Fruit fly (Drosophila melanogaster) whole organism, embryonic: Measurements from ENCODE around the gene CG44158.

Source experiments
- Adf1 ChIP-seq: fragments of 200-800 bp; sonication (Bioruptor generic); IDR thresholded peaks from 2 replicates; pipeline ENCODE4 v1.3.6; 2022; ENCODE audit warnings: missing biosample characterization, missing genetic modification characterization
- Aef1 ChIP-seq: fragments of 200-800 bp; sonication (Bioruptor generic); IDR thresholded peaks from 3 replicates; pipeline ENCODE4 v1.3.6; 2022; ENCODE audit warnings: missing biosample characterization, missing genetic modification characterization
- Bgb ChIP-seq: fragments of 200-800 bp; sonication (Bioruptor generic); IDR thresholded peaks from 2 replicates; pipeline ENCODE4 v1.3.6; 2022; ENCODE audit warnings: missing biosample characterization, missing genetic modification characterization; ENCODE audit not compliant: partially characterized antibody
- CG11085 ChIP-seq: fragments of 200-800 bp; sonication (Bioruptor generic); IDR thresholded peaks from 2 replicates; pipeline ENCODE4 v1.3.6; 2022; ENCODE audit warnings: missing biosample characterization, missing genetic modification characterization
- CG12104 ChIP-seq: fragments of 200-800 bp; sonication (Bioruptor generic); optimal IDR thresholded peaks from 3 replicates; lab custom pipeline; 2016; ENCODE audit warnings: missing biosample characterization, missing genetic modification characterization
- CG13624 ChIP-seq: fragments of 200-800 bp; sonication (Bioruptor generic); optimal IDR thresholded peaks from 2 replicates; lab custom pipeline; 2016; ENCODE audit warnings: missing biosample characterization, missing genetic modification characterization
- CG14441 ChIP-seq: fragments of 200-800 bp; sonication (Bioruptor generic); IDR thresholded peaks from 2 replicates; pipeline ENCODE4 v1.3.6; 2022; ENCODE audit warnings: missing biosample characterization, missing genetic modification characterization
- CG16815 ChIP-seq: fragments of 200-800 bp; sonication (Bioruptor generic); optimal IDR thresholded peaks from 3 replicates; lab custom pipeline; 2017; ENCODE audit warnings: missing biosample characterization, mild to moderate bottlenecking, missing genetic modification characterization
- CG30403 ChIP-seq: fragments of 200-800 bp; sonication (Bioruptor generic); optimal IDR thresholded peaks from 3 replicates; lab custom pipeline; 2016; ENCODE audit warnings: missing biosample characterization, missing genetic modification characterization
- CG4360 ChIP-seq: fragments of 200-800 bp; sonication (Bioruptor generic); IDR thresholded peaks from 2 replicates; pipeline ENCODE4 v1.3.6; 2022; ENCODE audit warnings: missing biosample characterization, missing genetic modification characterization
- CG6254 ChIP-seq: fragments of 200-800 bp; sonication (Bioruptor generic); optimal IDR thresholded peaks from 3 replicates; lab custom pipeline; 2017; ENCODE audit warnings: mild to moderate bottlenecking, missing biosample characterization, missing genetic modification reagents, missing genetic modification characterization
- CG7271 ChIP-seq: fragments of 200-800 bp; sonication (Bioruptor generic); optimal IDR thresholded peaks from 2 replicates; lab custom pipeline; 2018; ENCODE audit warnings: missing biosample characterization, mild to moderate bottlenecking, missing genetic modification characterization, moderate library complexity
- CG8388 ChIP-seq: fragments of 200-800 bp; sonication (Bioruptor generic); optimal IDR thresholded peaks from 2 replicates; lab custom pipeline; 2019; ENCODE audit warnings: missing biosample characterization, mild to moderate bottlenecking, missing genetic modification characterization, moderate library complexity
- CG9437 ChIP-seq: fragments of 200-800 bp; sonication (Bioruptor generic); optimal IDR thresholded peaks from 2 replicates; lab custom pipeline; 2018; ENCODE audit warnings: missing biosample characterization, mild to moderate bottlenecking, missing genetic modification characterization
- CG9932 ChIP-seq: fragments of 200-800 bp; sonication (Bioruptor generic); IDR thresholded peaks from 2 replicates; pipeline ENCODE4 v1.3.6; 2022; ENCODE audit warnings: missing biosample characterization, missing genetic modification characterization
- Camta ChIP-seq: fragments of 200-800 bp; sonication (Bioruptor generic); optimal IDR thresholded peaks from 2 replicates; lab custom pipeline; 2016; ENCODE audit warnings: missing biosample characterization, missing genetic modification characterization
- CrebB ChIP-seq: fragments of 200-800 bp; sonication (Bioruptor generic); optimal IDR thresholded peaks from 3 replicates; lab custom pipeline; 2018; ENCODE audit warnings: missing biosample characterization, mild to moderate bottlenecking, missing genetic modification characterization
- Dbx ChIP-seq: fragments of 200-800 bp; sonication (Bioruptor generic); IDR thresholded peaks from 3 replicates; pipeline ENCODE4 v1.3.6; 2022; ENCODE audit warnings: missing biosample characterization, missing genetic modification characterization
- Doc2 ChIP-seq: fragments of 200-800 bp; sonication (Bioruptor generic); IDR thresholded peaks from 2 replicates; pipeline ENCODE4 v1.3.6; 2022; ENCODE audit warnings: missing biosample characterization, missing genetic modification characterization
- Ets97D ChIP-seq: fragments of 200-800 bp; sonication (Bioruptor generic); optimal IDR thresholded peaks from 3 replicates; lab custom pipeline; 2016; ENCODE audit warnings: missing biosample characterization, missing genetic modification characterization
- HHEX ChIP-seq: fragments of 200-800 bp; sonication (Bioruptor generic); optimal IDR thresholded peaks from 3 replicates; lab custom pipeline; 2017; ENCODE audit warnings: missing biosample characterization, mild to moderate bottlenecking, missing genetic modification characterization, missing genetic modification reagents
- Hr51 ChIP-seq, 2 experiments: fragments of 200-800 bp; sonication (Bioruptor generic); optimal IDR thresholded peaks; 2 replicates in 1 of 2; 3 replicates in 1 of 2; lab custom pipeline; 2016 to 2018; ENCODE audit warnings: missing biosample characterization in 2 of 2, missing genetic modification characterization in 2 of 2, mild to moderate bottlenecking in 1 of 2, moderate library complexity in 1 of 2
- Oli ChIP-seq: fragments of 200-800 bp; sonication (Bioruptor generic); optimal IDR thresholded peaks from 2 replicates; lab custom pipeline; 2018; ENCODE audit warnings: missing biosample characterization, mild to moderate bottlenecking, missing genetic modification characterization, moderate library complexity
- Ptx1 ChIP-seq: fragments of 200-800 bp; sonication (Bioruptor generic); IDR thresholded peaks from 2 replicates; pipeline ENCODE4 v1.3.6; 2022; ENCODE audit warnings: missing biosample characterization, missing genetic modification characterization
- Sox100B ChIP-seq: fragments of 200-800 bp; sonication (Bioruptor generic); optimal IDR thresholded peaks from 3 replicates; lab custom pipeline; 2018; ENCODE audit warnings: missing biosample characterization, mild to moderate bottlenecking, missing genetic modification characterization
- Sry-β ChIP-seq: fragments of 200-800 bp; sonication (Bioruptor generic); optimal IDR thresholded peaks from 2 replicates; lab custom pipeline; 2018; ENCODE audit warnings: missing biosample characterization, mild to moderate bottlenecking, missing genetic modification characterization, moderate library complexity
- Taf1 ChIP-seq: fragments of 200-800 bp; sonication (Bioruptor generic); IDR thresholded peaks from 2 replicates; pipeline ENCODE4 v1.3.6; 2022; ENCODE audit warnings: missing biosample characterization, missing genetic modification characterization
- Usf ChIP-seq: fragments of 200-800 bp; sonication (Bioruptor generic); optimal IDR thresholded peaks from 2 replicates; lab custom pipeline; 2017; ENCODE audit warnings: missing genotype, missing biosample characterization, missing genetic modification characterization
- Xrp1 ChIP-seq: fragments of 200-800 bp; sonication (Bioruptor generic); IDR thresholded peaks from 2 replicates; pipeline ENCODE4 v1.3.6; 2022; ENCODE audit warnings: missing biosample characterization, missing genetic modification characterization
- ab ChIP-seq: fragments of 200-800 bp; sonication (Bioruptor generic); optimal IDR thresholded peaks from 2 replicates; lab custom pipeline; 2016; ENCODE audit warnings: missing biosample characterization, missing genetic modification characterization
- ash1 ChIP-seq: fragments of 200-800 bp; sonication (Bioruptor generic); optimal IDR thresholded peaks from 2 replicates; lab custom pipeline; 2018; ENCODE audit warnings: missing biosample characterization, mild to moderate bottlenecking, missing genetic modification characterization
- caup ChIP-seq: fragments of 200-800 bp; sonication (Bioruptor generic); optimal IDR thresholded peaks from 3 replicates; lab custom pipeline; 2017; ENCODE audit warnings: missing biosample characterization, mild to moderate bottlenecking, missing genetic modification characterization, moderate library complexity; ENCODE audit not compliant: severe bottlenecking
- chn ChIP-seq: fragments of 200-800 bp; sonication (Bioruptor generic); optimal IDR thresholded peaks from 2 replicates; lab custom pipeline; 2016; ENCODE audit warnings: missing biosample characterization, missing genetic modification characterization
- crp ChIP-seq, 2 experiments: fragments of 200-800 bp; sonication (Bioruptor generic); optimal IDR thresholded peaks; 2 replicates in 1 of 2; 3 replicates in 1 of 2; lab custom pipeline; 2017; ENCODE audit warnings: missing biosample characterization in 2 of 2, missing genetic modification characterization in 2 of 2, mild to moderate bottlenecking in 1 of 2, moderate library complexity in 1 of 2
- dan ChIP-seq: fragments of 200-800 bp; sonication (Bioruptor generic); IDR thresholded peaks from 2 replicates; pipeline ENCODE4 v1.3.6; 2022; ENCODE audit warnings: missing biosample characterization, missing genetic modification characterization
- gem ChIP-seq: fragments of 200-800 bp; sonication (Bioruptor generic); optimal IDR thresholded peaks from 2 replicates; lab custom pipeline; 2019; ENCODE audit warnings: missing biosample characterization, mild to moderate bottlenecking, missing genetic modification characterization, moderate library complexity
- kah ChIP-seq: fragments of 200-800 bp; sonication (Bioruptor generic); optimal IDR thresholded peaks from 2 replicates; lab custom pipeline; 2018; ENCODE audit warnings: missing biosample characterization, mild to moderate bottlenecking, missing genetic modification characterization
- lilli ChIP-seq: fragments of 200-800 bp; sonication (Bioruptor generic); optimal IDR thresholded peaks from 3 replicates; lab custom pipeline; 2016; ENCODE audit warnings: missing biosample characterization, missing genetic modification characterization
- lov ChIP-seq, 2 experiments: fragments of 200-800 bp in 1 of 2; fragments of >200 bp in 1 of 2; sonication (Bioruptor generic) in 1 of 2; IDR thresholded peaks in 1 of 2; optimal IDR thresholded peaks in 1 of 2; 2 replicates in 1 of 2; 3 replicates in 1 of 2; pipeline versions ENCODE4 v1.3.6 to Lab custom; 2017 to 2022; ENCODE audit warnings: missing biosample characterization in 1 of 2, missing genetic modification characterization in 1 of 2
- pho ChIP-seq: fragments of 200-800 bp; sonication (Bioruptor generic); optimal IDR thresholded peaks from 2 replicates; lab custom pipeline; 2016; ENCODE audit warnings: missing biosample characterization, missing genetic modification characterization
- pita ChIP-seq: fragments of 200-800 bp; sonication (Bioruptor generic); optimal IDR thresholded peaks from 2 replicates; lab custom pipeline; 2017; ENCODE audit warnings: missing biosample characterization, mild to moderate bottlenecking, missing genetic modification characterization
- pros ChIP-seq: fragments of 200-800 bp; sonication (Bioruptor generic); optimal IDR thresholded peaks from 3 replicates; lab custom pipeline; 2019; ENCODE audit warnings: missing biosample characterization, mild to moderate bottlenecking, missing genetic modification characterization, moderate library complexity
- psq ChIP-seq: fragments of 200-800 bp; sonication (Bioruptor generic); optimal IDR thresholded peaks from 2 replicates; lab custom pipeline; 2017; ENCODE audit warnings: missing biosample characterization, missing genetic modification characterization
- sens-2 ChIP-seq: fragments of 200-800 bp; sonication (Bioruptor generic); IDR thresholded peaks from 2 replicates; pipeline ENCODE4 v1.3.6; 2022; ENCODE audit warnings: missing biosample characterization, missing genetic modification characterization
- sim ChIP-seq: fragments of 200-800 bp; sonication (Bioruptor generic); IDR thresholded peaks from 2 replicates; pipeline ENCODE4 v1.3.6; 2022; ENCODE audit warnings: missing biosample characterization, missing genetic modification characterization
- sna ChIP-seq: fragments of 200-800 bp; sonication (Bioruptor generic); IDR thresholded peaks from 2 replicates; pipeline ENCODE4 v1.3.6; 2022; ENCODE audit warnings: missing biosample characterization, missing genetic modification characterization; ENCODE audit not compliant: partially characterized antibody
- so ChIP-seq: fragments of 200-800 bp; sonication (Bioruptor generic); IDR thresholded peaks from 3 replicates; pipeline ENCODE4 v1.3.6; 2022; ENCODE audit warnings: missing biosample characterization, missing genetic modification characterization
- vnd ChIP-seq: fragments of 200-800 bp; sonication (Bioruptor generic); IDR thresholded peaks from 3 replicates; pipeline ENCODE4 v1.3.6; 2022; ENCODE audit warnings: missing biosample characterization, missing genetic modification characterization; ENCODE audit not compliant: partially characterized antibody
- wor ChIP-seq: fragments of 200-800 bp; sonication (Bioruptor generic); IDR thresholded peaks from 2 replicates; pipeline ENCODE4 v1.3.6; 2022; ENCODE audit warnings: missing biosample characterization, missing genetic modification characterization

CG44158 gene

DNA sequence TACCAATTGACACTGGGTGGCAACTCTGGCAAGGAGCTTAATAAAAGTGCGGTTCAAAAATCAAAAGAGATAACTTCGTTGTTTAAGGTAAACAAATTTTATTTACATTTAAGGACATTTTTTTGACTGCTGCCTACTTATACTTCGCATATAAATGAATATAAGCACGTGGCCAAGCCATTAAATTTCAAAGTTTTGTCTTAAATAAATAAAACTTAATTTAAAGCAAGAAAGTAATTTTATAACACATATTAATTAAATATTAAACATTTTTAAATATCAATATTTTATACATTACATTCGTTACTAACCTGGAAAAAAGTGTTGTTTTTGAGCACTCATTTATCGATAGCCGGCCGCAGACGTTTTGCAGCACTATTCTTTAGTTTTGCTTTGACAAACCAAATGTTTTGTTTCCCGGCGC lies 19.9 kb upstream of the CG44158 start, which contains the start of the genes CG12321 and MED17:
Gene CG12321, minus strand, starts transcription at position 6 of the 424 bp plus-strand sequence.
Gene MED17, plus strand, starts transcription at position 371 of the 424 bp plus-strand sequence.
- TF ChIP-seq pita (no peak), psq (GFP tag; lab: Kevin White, UChicago) (peak; percentile 79), HHEX (GFP tag; lab: Kevin White, UChicago) (peak; percentile 87), Oli (peak; percentile 89), pho (GFP tag; lab: Kevin White, UChicago) (peak; percentile 67), CG9437 (GFP tag; lab: Kevin White, UChicago) (peak; percentile 86), crp (GFP tag; optimal IDR thresholded peaks at IDR 0.05; lab: Kevin White, UChicago) (peak in 1 of 2 experiments; percentile 53), ab (GFP tag; lab: Kevin White, UChicago) (peak; percentile 41), Sry-β (GFP tag; lab: Kevin White, UChicago) (peak; percentile 45), CG6254 (GFP tag; lab: Kevin White, UChicago) (peak; percentile 70), CG13624 (peak; percentile 60), wor (GFP tag; lab: Robert Waterston, UW) (peak; percentile 85), Usf (peak; percentile 85), sens-2 (GFP tag; lab: Robert Waterston, UW) (no peak; the same call in 1 of the 2 replicates), kah (peak; percentile 37), pros (GFP tag; lab: Kevin White, UChicago) (no peak), sim (GFP tag; lab: Robert Waterston, UW) (0 out of 2 replicates have a peak, but pooled peaks have one; percentile 31), lov (optimal IDR thresholded peaks at IDR 0.05; lab: Kevin White, UChicago) (no peak), lov (GFP tag; IDR thresholded peaks at IDR 0.05; lab: Robert Waterston, UW) (peak; percentile 74; the same call in 1 of the 3 replicates), CG14441 (peak; percentile 82; the same call in 1 of the 2 replicates), CG8388 (peak; percentile 80), lilli (peak; percentile 84), Doc2 (GFP tag; lab: Robert Waterston, UW) (0 out of 2 replicates have a peak, but pooled peaks have one; percentile 57), CG11085 (GFP tag; lab: Robert Waterston, UW) (peak; percentile 92), Aef1 (peak; percentile 90), Ets97D (GFP tag; lab: Kevin White, UChicago) (peak; percentile 55), Sox100B (GFP tag; lab: Kevin White, UChicago) (peak; percentile 88), CG16815 (GFP tag; lab: Kevin White, UChicago) (peak; percentile 92), Ptx1 (GFP tag; lab: Robert Waterston, UW) (peak; percentile 93), Taf1 (GFP tag; lab: Robert Waterston, UW) (peak; percentile 59), caup (GFP tag; lab: Kevin White, UChicago) (peak; percentile 88), gem (tag; lab: Kevin White, UChicago) (peak; percentile 92), CG30403 (GFP tag; lab: Kevin White, UChicago) (peak; percentile 93), ash1 (GFP tag; lab: Kevin White, UChicago) (peak; percentile 16), Hr51 (GFP tag; optimal IDR thresholded peaks at IDR 0.05; lab: Kevin White, UChicago) (peak; percentile 74 to 91), Bgb (GFP tag; lab: Robert Waterston, UW) (no peak), so (GFP tag; lab: Robert Waterston, UW) (peak; percentile 78; the same call in 1 of the 3 replicates), Xrp1 (GFP tag; lab: Robert Waterston, UW) (peak; percentile 92), chn (GFP tag; lab: Kevin White, UChicago) (peak; percentile 70), sna (no peak), Adf1 (GFP tag; lab: Robert Waterston, UW) (peak; percentile 49), CG7271 (peak; percentile 64), dan (GFP tag; lab: Robert Waterston, UW) (peak; percentile 49; the same call in 1 of the 2 replicates), Dbx (GFP tag; lab: Robert Waterston, UW) (peak; percentile 96), CG4360 (GFP tag; lab: Robert Waterston, UW) (no peak), Camta (GFP tag; lab: Kevin White, UChicago) (no peak), CG12104 (peak; percentile 88), CG9932 (GFP tag; lab: Robert Waterston, UW) (peak; percentile 97), CrebB (tag; lab: Kevin White, UChicago) (peak; percentile 50), vnd (GFP tag; lab: Robert Waterston, UW) (no peak)
